Worm (Caenorhabditis elegans): ENCODE data around the gene apx-1.

DNA sequence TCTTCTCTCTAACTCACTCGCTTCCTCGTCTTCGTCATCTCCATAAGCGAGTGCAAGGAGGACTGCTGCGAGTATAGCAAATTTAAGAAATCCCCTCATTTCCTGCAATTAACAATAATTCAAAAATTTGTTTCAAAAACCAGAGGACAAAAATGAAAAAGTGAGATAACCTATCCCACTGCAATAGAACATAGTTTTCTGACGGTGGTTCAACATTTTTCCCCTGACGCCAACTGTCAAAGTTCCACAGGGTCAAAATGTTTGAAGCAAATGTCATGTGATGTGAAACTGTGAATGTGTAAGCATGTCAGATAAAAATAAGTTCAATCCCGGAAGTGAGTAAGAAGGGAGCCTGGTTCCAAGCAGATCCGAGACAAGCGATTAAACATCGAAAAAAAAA is 59.4 kb downstream of the apx-1 start, which contains the start of gene T28A11.19:
- no peak for TF ChIP-seq zfh-2 (GFP tag; conservative IDR thresholded peaks at IDR 0.05)
- TF ChIP-seq lir-1 (GFP tag; conservative IDR thresholded peaks at IDR 0.05), result no peak
